ENCODE assay signal across 2 worm cellular contexts in genomic region chrIII:12977559-12977958, ce11.
TF ChIP-seq lines count a peak whose summit lies in the region.

Gene ZK1010.2 (minus strand): TSS chrIII:12977862.

TF ChIP-seq in whole organism, L4 larva, 104 proteins besides CTCF, POLR2A, EP300 and RAD21 (continued from another document):
- TF ChIP-seq dve-1 (tag; optimal IDR thresholded peaks at IDR 0.05; lab: Kevin White, UChicago; ENCODE audit: insufficient read depth) (no peak), lim-7 (GFP tag; IDR thresholded peaks at IDR 0.05; lab: Robert Waterston, UW) (no peak), zag-1 (tag; optimal IDR thresholded peaks at IDR 0.05; lab: Kevin White, UChicago) (no peak), daf-19 (GFP tag; conservative IDR thresholded peaks at IDR 0.05; lab: Robert Waterston, UW) (no peak), cey-2 (tag; optimal IDR thresholded peaks at IDR 0.05; lab: Kevin White, UChicago; ENCODE audit: borderline replicate concordance, insufficient read depth) (no peak), D1046.2 (GFP tag; IDR thresholded peaks at IDR 0.05; lab: Robert Waterston, UW) (0 out of 2 replicates have a peak, but pooled peaks have one; percentile 57), fkh-10 (GFP tag; optimal IDR thresholded peaks at IDR 0.05; lab: Kevin White, UChicago) (no peak), ceh-28 (tag; optimal IDR thresholded peaks at IDR 0.05; lab: Kevin White, UChicago) (no peak), dmd-8 (GFP tag; IDR thresholded peaks at IDR 0.05; lab: Robert Waterston, UW) (no peak), hmg-1.1 (GFP tag; IDR thresholded peaks at IDR 0.05; lab: Robert Waterston, UW) (no peak), nhr-237 (tag; optimal IDR thresholded peaks at IDR 0.05; lab: Kevin White, UChicago) (no peak), hlh-11 (tag; optimal IDR thresholded peaks at IDR 0.05; lab: Kevin White, UChicago) (no peak)

TF ChIP-seq in whole organism, young adult, 124 proteins besides CTCF, POLR2A, EP300 and RAD21 (continued from another document):
- TF ChIP-seq ceh-58 (GFP tag; IDR thresholded peaks at IDR 0.05; lab: Robert Waterston, UW), result no peak
- no peak for TF ChIP-seq lin-40 (tag; optimal IDR thresholded peaks at IDR 0.05; lab: Kevin White, UChicago)
- TF ChIP-seq xnd-1 (tag; optimal IDR thresholded peaks at IDR 0.05; lab: Kevin White, UChicago), result peak; percentile 40
- TF ChIP-seq ztf-28 (GFP tag; IDR thresholded peaks at IDR 0.05; lab: Robert Waterston, UW), result no peak
- peak; percentile 29; the same call in 1 of the 2 replicates for TF ChIP-seq hmg-1.2 (GFP tag; IDR thresholded peaks at IDR 0.05; lab: Robert Waterston, UW)
- TF ChIP-seq ZK185.1 (tag; optimal IDR thresholded peaks at IDR 0.05; lab: Kevin White, UChicago; ENCODE audit: poor library complexity, severe bottlenecking), result no peak
- TF ChIP-seq lir-1 (GFP tag; conservative IDR thresholded peaks at IDR 0.05; lab: Robert Waterston, UW), result no peak
- TF ChIP-seq ztf-26 (tag; optimal IDR thresholded peaks at IDR 0.05; lab: Kevin White, UChicago), result no peak
- no peak for TF ChIP-seq lsy-27 (tag; optimal IDR thresholded peaks at IDR 0.05; lab: Kevin White, UChicago; ENCODE audit: borderline replicate concordance, insufficient read depth)
- no peak for TF ChIP-seq bed-2 (GFP tag; IDR thresholded peaks at IDR 0.05; lab: Robert Waterston, UW)
- no peak for TF ChIP-seq ceh-27 (GFP tag; optimal IDR thresholded peaks at IDR 0.05; lab: Kevin White, UChicago)
- TF ChIP-seq aptf-2 (GFP tag; conservative IDR thresholded peaks at IDR 0.05; lab: Robert Waterston, UW), result no peak
- TF ChIP-seq C17E4.6 (GFP tag; IDR thresholded peaks at IDR 0.05; lab: Robert Waterston, UW), result peak; percentile 6; the same call in 1 of the 2 replicates
- TF ChIP-seq dpl-1 (GFP tag; optimal IDR thresholded peaks at IDR 0.05; lab: Kevin White, UChicago), result no peak
- TF ChIP-seq B0035.1 (tag; optimal IDR thresholded peaks at IDR 0.05; lab: Kevin White, UChicago), result no peak
- no peak for TF ChIP-seq atf-7 (tag; optimal IDR thresholded peaks at IDR 0.05; lab: Kevin White, UChicago)
- TF ChIP-seq D2030.7 (GFP tag; IDR thresholded peaks at IDR 0.05; lab: Robert Waterston, UW), result peak; percentile 41; the same call in 1 of the 2 replicates
- no peak for TF ChIP-seq die-1 (tag; optimal IDR thresholded peaks at IDR 0.05; lab: Kevin White, UChicago)
- TF ChIP-seq lin-54 (GFP tag; optimal IDR thresholded peaks at IDR 0.05; lab: Kevin White, UChicago), result peak; percentile 78
- no peak for TF ChIP-seq ama-1 (optimal IDR thresholded peaks at IDR 0.05; lab: Kevin White, UChicago)
- TF ChIP-seq ama-1 (GFP tag; optimal IDR thresholded peaks at IDR 0.05; lab: Kevin White, UChicago), result no peak
- TF ChIP-seq madf-8 (GFP tag; conservative IDR thresholded peaks at IDR 0.05; lab: Robert Waterston, UW), result no peak
- no peak for TF ChIP-seq snpc-1.1 (tag; optimal IDR thresholded peaks at IDR 0.05; lab: Kevin White, UChicago; ENCODE audit: insufficient read depth)
- TF ChIP-seq rpc-1 (optimal IDR thresholded peaks at IDR 0.05; lab: Kevin White, UChicago), result no peak
- TF ChIP-seq rpc-1 (tag; optimal IDR thresholded peaks at IDR 0.05; lab: Kevin White, UChicago), result no peak
- no peak for TF ChIP-seq akir-1 (GFP tag; optimal IDR thresholded peaks at IDR 0.05; lab: Kevin White, UChicago)
- TF ChIP-seq snpc-3.4 (tag; optimal IDR thresholded peaks at IDR 0.05; lab: Kevin White, UChicago), result no peak
- TF ChIP-seq dpff-1 (tag; optimal IDR thresholded peaks at IDR 0.05; lab: Kevin White, UChicago), result no peak
- no peak for TF ChIP-seq Y56A3A.18 (GFP tag; IDR thresholded peaks at IDR 0.05; lab: Robert Waterston, UW)
- no peak for TF ChIP-seq F55B11.4 (tag; optimal IDR thresholded peaks at IDR 0.05; lab: Kevin White, UChicago; ENCODE audit: borderline replicate concordance, insufficient read depth)
- no peak for TF ChIP-seq unc-62 (GFP tag; optimal IDR thresholded peaks at IDR 0.05; lab: Kevin White, UChicago)
- TF ChIP-seq F39B2.1 (GFP tag; IDR thresholded peaks at IDR 0.05; lab: Robert Waterston, UW), result no peak
- TF ChIP-seq Y67H2A.10 (GFP tag; conservative IDR thresholded peaks at IDR 0.05; lab: Robert Waterston, UW), result no peak
- no peak for TF ChIP-seq egl-18 (GFP tag; IDR thresholded peaks at IDR 0.05; lab: Robert Waterston, UW)
- no peak for TF ChIP-seq ztf-25 (GFP tag; IDR thresholded peaks at IDR 0.05; lab: Robert Waterston, UW)
- TF ChIP-seq pha-4 (tag; optimal IDR thresholded peaks at IDR 0.05; lab: Kevin White, UChicago), result no peak
- TF ChIP-seq zfh-2 (GFP tag; conservative IDR thresholded peaks at IDR 0.05; lab: Robert Waterston, UW), result no peak
- no peak for TF ChIP-seq fkh-3 (tag; optimal IDR thresholded peaks at IDR 0.05; lab: Kevin White, UChicago)
- TF ChIP-seq Y53F4B.3 (GFP tag; IDR thresholded peaks at IDR 0.05; lab: Robert Waterston, UW), result no peak
- no peak for TF ChIP-seq ceh-91 (GFP tag; IDR thresholded peaks at IDR 0.05; lab: Robert Waterston, UW)
- no peak for TF ChIP-seq nhr-27 (tag; optimal IDR thresholded peaks at IDR 0.05; lab: Kevin White, UChicago)
- no peak for TF ChIP-seq tbx-9 (tag; optimal IDR thresholded peaks at IDR 0.05; lab: Kevin White, UChicago; ENCODE audit: borderline replicate concordance)
- TF ChIP-seq Y95B8A.8 (GFP tag; IDR thresholded peaks at IDR 0.05; lab: Robert Waterston, UW), result peak; percentile 45; the same call in 1 of the 2 replicates
- no peak for TF ChIP-seq snpc-4 (GFP tag; optimal IDR thresholded peaks at IDR 0.05; lab: Kevin White, UChicago)
- no peak for TF ChIP-seq snpc-4 (tag; optimal IDR thresholded peaks at IDR 0.05; lab: Kevin White, UChicago)
- no peak for TF ChIP-seq hlh-12 (tag; optimal IDR thresholded peaks at IDR 0.05; lab: Kevin White, UChicago)
- TF ChIP-seq hsf-1 (GFP tag; IDR thresholded peaks at IDR 0.05; lab: Robert Waterston, UW), result peak; percentile 71
- no peak for TF ChIP-seq tbp1 (GFP tag; optimal IDR thresholded peaks at IDR 0.05; lab: Kevin White, UChicago)
- TF ChIP-seq egl-44 (GFP tag; IDR thresholded peaks at IDR 0.05; lab: Robert Waterston, UW), result 0 out of 2 replicates have a peak, but pooled peaks have one; percentile 48
- TF ChIP-seq him-1 (tag; optimal IDR thresholded peaks at IDR 0.05; lab: Kevin White, UChicago), result no peak
- TF ChIP-seq ekl-4 (GFP tag; IDR thresholded peaks at IDR 0.05; lab: Robert Waterston, UW), result peak; percentile 74
- no peak for TF ChIP-seq let-526 (GFP tag; IDR thresholded peaks at IDR 0.05; lab: Robert Waterston, UW)
- TF ChIP-seq nfya-2 (GFP tag; IDR thresholded peaks at IDR 0.05; lab: Robert Waterston, UW), result no peak
- no peak for TF ChIP-seq ztf-18 (tag; optimal IDR thresholded peaks at IDR 0.05; lab: Kevin White, UChicago)
- no peak for TF ChIP-seq nhr-120 (GFP tag; IDR thresholded peaks at IDR 0.05; lab: Robert Waterston, UW)
- no peak for TF ChIP-seq zim-3 (tag; optimal IDR thresholded peaks at IDR 0.05; lab: Kevin White, UChicago)
- peak; percentile 70 for TF ChIP-seq madf-6 (GFP tag; IDR thresholded peaks at IDR 0.05; lab: Robert Waterston, UW)
- no peak for TF ChIP-seq attf-5 (GFP tag; optimal IDR thresholded peaks at IDR 0.05; lab: Kevin White, UChicago)
- TF ChIP-seq ets-4 (GFP tag; optimal IDR thresholded peaks at IDR 0.05; lab: Kevin White, UChicago), result no peak
- peak; percentile 40 for TF ChIP-seq hrde-1 (tag; optimal IDR thresholded peaks at IDR 0.05; lab: Kevin White, UChicago; ENCODE audit: borderline replicate concordance)
- TF ChIP-seq lin-35 (GFP tag; optimal IDR thresholded peaks at IDR 0.05; lab: Kevin White, UChicago), result peak in 1 of 3 experiments; percentile 6
- TF ChIP-seq ceh-40 (GFP tag; IDR thresholded peaks at IDR 0.05; lab: Robert Waterston, UW), result 0 out of 2 replicates have a peak, but pooled peaks have one; percentile 25
- TF ChIP-seq madf-3 (GFP tag; IDR thresholded peaks at IDR 0.05; lab: Robert Waterston, UW), result peak; percentile 71; the same call in 1 of the 2 replicates
- no peak for TF ChIP-seq somi-1 (GFP tag; optimal IDR thresholded peaks at IDR 0.05; lab: Kevin White, UChicago)
- no peak for TF ChIP-seq lag-1 (GFP tag; IDR thresholded peaks at IDR 0.05; lab: Robert Waterston, UW)
- no peak for TF ChIP-seq Y79H2A.3 (GFP tag; conservative IDR thresholded peaks at IDR 0.05; lab: Robert Waterston, UW)
- peak; percentile 7 for TF ChIP-seq chd-7 (tag; optimal IDR thresholded peaks at IDR 0.05; lab: Kevin White, UChicago)
- peak; percentile 24 for TF ChIP-seq tlf-1 (GFP tag; optimal IDR thresholded peaks at IDR 0.05; lab: Kevin White, UChicago)
- no peak for TF ChIP-seq K11D2.4 (GFP tag; IDR thresholded peaks at IDR 0.05; lab: Robert Waterston, UW)
- TF ChIP-seq ztf-3 (GFP tag; optimal IDR thresholded peaks at IDR 0.05; lab: Kevin White, UChicago), result no peak
- TF ChIP-seq nhr-179 (tag; optimal IDR thresholded peaks at IDR 0.05; lab: Kevin White, UChicago), result no peak
- TF ChIP-seq nhr-80 (tag; optimal IDR thresholded peaks at IDR 0.05; lab: Kevin White, UChicago), result no peak
- TF ChIP-seq ccch-3 (GFP tag; optimal IDR thresholded peaks at IDR 0.05; lab: Kevin White, UChicago), result no peak
- peak; percentile 80; the same call in 1 of the 2 replicates for TF ChIP-seq Y53G8AR.9 (GFP tag; conservative IDR thresholded peaks at IDR 0.05; lab: Robert Waterston, UW)
- TF ChIP-seq attf-6 (GFP tag; IDR thresholded peaks at IDR 0.05; lab: Robert Waterston, UW), result 0 out of 2 replicates have a peak, but pooled peaks have one; percentile 54
- TF ChIP-seq mel-28 (tag; optimal IDR thresholded peaks at IDR 0.05; lab: Kevin White, UChicago; ENCODE audit: borderline replicate concordance), result no peak
- no peak for TF ChIP-seq B0019.2 (GFP tag; conservative IDR thresholded peaks at IDR 0.05; lab: Robert Waterston, UW)
- TF ChIP-seq K12H6.12 (tag; optimal IDR thresholded peaks at IDR 0.05; lab: Kevin White, UChicago), result no peak
- peak; percentile 76 for TF ChIP-seq F49E8.2 (tag; optimal IDR thresholded peaks at IDR 0.05; lab: Kevin White, UChicago; ENCODE audit: insufficient read depth)
- no peak for TF ChIP-seq bed-1 (GFP tag; IDR thresholded peaks at IDR 0.05; lab: Robert Waterston, UW)
- no peak for TF ChIP-seq F52B5.7 (tag; optimal IDR thresholded peaks at IDR 0.05; lab: Kevin White, UChicago)
